Worm (Caenorhabditis elegans): ENCODE data around the gene nsph-4.3.

ce11 chrIII:7655932-7656331 is 46.9 kb upstream of the nsph-4.3 start, which contains the start of gene baz-2:
- no peak for TF ChIP-seq lin-13 (GFP tag; optimal IDR thresholded peaks at IDR 0.05)
- no peak for TF ChIP-seq ceh-82 (tag; optimal IDR thresholded peaks at IDR 0.05)
- TF ChIP-seq nhr-11 (tag; optimal IDR thresholded peaks at IDR 0.05) = no peak
- no peak for TF ChIP-seq irx-1 (tag; optimal IDR thresholded peaks at IDR 0.05)
- no peak for TF ChIP-seq pag-3 (tag; optimal IDR thresholded peaks at IDR 0.05; ENCODE audit: borderline replicate concordance, insufficient read depth)
- TF ChIP-seq fkh-10 (GFP tag; optimal IDR thresholded peaks at IDR 0.05) = no peak
- no peak for TF ChIP-seq tbx-2 (tag; optimal IDR thresholded peaks at IDR 0.05)
- no peak for TF ChIP-seq nhr-237 (tag; optimal IDR thresholded peaks at IDR 0.05)
- no peak for TF ChIP-seq ama-1 (optimal IDR thresholded peaks at IDR 0.05)
- TF ChIP-seq lsy-2 (tag; optimal IDR thresholded peaks at IDR 0.05) = no peak
- TF ChIP-seq ztf-11 (tag; optimal IDR thresholded peaks at IDR 0.05) = no peak
- TF ChIP-seq nhr-76 (tag; optimal IDR thresholded peaks at IDR 0.05) = no peak
- no peak for TF ChIP-seq nhr-90 (tag; optimal IDR thresholded peaks at IDR 0.05; ENCODE audit: poor library complexity)

All from whole organism, L1 larva.